Worm (Caenorhabditis elegans): ENCODE results near the gene aqp-10.

The aqp-10 gene

DNA sequence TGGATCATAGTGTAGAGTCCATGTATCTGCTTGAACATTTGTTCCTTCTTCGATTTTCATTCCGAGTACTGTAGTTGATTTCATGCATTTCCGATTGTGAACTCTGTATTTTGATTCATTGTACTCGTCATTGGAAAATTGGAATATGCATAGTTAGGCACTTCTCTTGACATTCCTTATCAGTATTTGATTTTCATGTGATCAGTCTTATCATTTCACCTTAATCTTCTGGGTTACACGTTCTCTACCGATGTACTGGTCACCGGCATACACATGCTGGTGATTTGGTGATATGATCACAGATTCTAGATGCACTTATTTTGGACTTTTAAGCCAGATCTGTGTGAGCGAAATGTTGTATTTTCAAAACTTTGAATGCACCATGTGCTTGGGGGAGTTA, 21.5 kb upstream of the aqp-10 start (continued):
- TF ChIP-seq xbp-1 (tag; optimal IDR thresholded peaks at IDR 0.05) (no peak), ztf-4 (tag; optimal IDR thresholded peaks at IDR 0.05) (no peak), nhr-20 (tag; optimal IDR thresholded peaks at IDR 0.05) (peak; percentile 62), nhr-76 (tag; optimal IDR thresholded peaks at IDR 0.05) (no peak), nhr-85 (tag) (no peak), unc-30 (tag; optimal IDR thresholded peaks at IDR 0.05) (no peak), elt-2 (tag; optimal IDR thresholded peaks at IDR 0.05) (peak; percentile 95), aly-2 (tag; optimal IDR thresholded peaks at IDR 0.05) (no peak), unc-130 (tag; optimal IDR thresholded peaks at IDR 0.05) (no peak), mep-1 (tag; optimal IDR thresholded peaks at IDR 0.05) (no peak), snu-23 (GFP tag; optimal IDR thresholded peaks at IDR 0.05) (no peak), lin-35 (GFP tag; optimal IDR thresholded peaks at IDR 0.05) (peak in 1 of 2 experiments; percentile 45), blmp-1 (tag; optimal IDR thresholded peaks at IDR 0.05) (no peak), skn-1 (tag; optimal IDR thresholded peaks at IDR 0.05) (no peak), unc-62 (GFP tag; optimal IDR thresholded peaks at IDR 0.05) (no peak), nhr-71 (tag; optimal IDR thresholded peaks at IDR 0.05) (peak; percentile 40), grh-1 (GFP tag; IDR thresholded peaks at IDR 0.05) (no peak), snpc-4 (tag; optimal IDR thresholded peaks at IDR 0.05) (no peak), elt-3 (tag; optimal IDR thresholded peaks at IDR 0.05) (no peak), zip-4 (GFP tag; optimal IDR thresholded peaks at IDR 0.05) (no peak), dsc-1 (tag; optimal IDR thresholded peaks at IDR 0.05) (no peak), aha-1 (tag; optimal IDR thresholded peaks at IDR 0.05) (no peak), ceh-90 (tag; optimal IDR thresholded peaks at IDR 0.05) (no peak), isw-1 (GFP tag; IDR thresholded peaks at IDR 0.05) (no peak)

DNA sequence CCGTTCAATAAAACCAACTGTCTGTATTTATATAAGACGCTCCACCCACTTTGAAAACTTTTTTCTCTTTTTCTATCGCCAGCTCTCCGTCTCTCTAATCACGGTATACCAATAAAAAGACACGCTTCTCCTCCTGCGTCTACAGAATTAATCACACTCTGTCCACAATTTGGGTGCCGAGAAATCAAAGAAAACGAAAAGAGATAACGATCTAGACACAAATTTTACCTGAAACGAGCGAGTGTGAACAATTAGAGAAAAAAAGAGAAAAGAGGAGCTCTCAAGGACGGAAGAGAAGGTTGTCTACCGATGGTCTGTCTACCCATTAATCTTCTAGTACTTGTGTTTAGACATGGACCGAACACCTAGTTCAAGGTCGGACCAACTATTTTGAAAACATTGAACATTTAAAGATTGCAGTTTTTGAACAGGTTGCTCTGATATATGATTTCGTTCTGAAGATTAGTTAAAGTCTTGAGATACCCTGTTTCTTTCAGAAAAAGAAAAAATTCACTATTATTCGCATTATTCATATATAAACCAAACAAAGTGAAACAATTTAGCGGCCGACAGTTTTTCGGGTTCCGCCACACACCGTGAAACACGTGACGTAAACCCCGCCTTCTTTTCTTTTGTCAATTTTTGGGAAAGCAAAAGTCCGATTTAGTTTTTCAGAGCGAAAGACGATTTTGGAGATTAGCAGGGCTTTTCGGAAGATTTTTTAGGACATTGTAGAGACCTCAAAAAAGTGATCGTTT, 17.9 kb upstream of the aqp-10 start, which contains the start of gene cyp-13A2:
Gene cyp-13A2 (minus strand): TSS at position 235 of the 758 bp plus-strand sequence.
- no peak for TF ChIP-seq ceh-8 (GFP tag; optimal IDR thresholded peaks at IDR 0.05)
- 0 out of 2 replicates have a peak, but pooled peaks have one; percentile 45 for TF ChIP-seq grh-1 (GFP tag; IDR thresholded peaks at IDR 0.05)
- TF ChIP-seq C34B4.2 (tag; optimal IDR thresholded peaks at IDR 0.05), result no peak
- peak; percentile 82 for TF ChIP-seq nhr-71 (tag; optimal IDR thresholded peaks at IDR 0.05)
- TF ChIP-seq nhr-19 (GFP tag; conservative IDR thresholded peaks at IDR 0.05), result peak; percentile 50
- TF ChIP-seq lin-14 (GFP tag; optimal IDR thresholded peaks at IDR 0.05), result peak; percentile 94
- TF ChIP-seq tlp-1 (tag; optimal IDR thresholded peaks at IDR 0.05), result peak; percentile 61
- peak; percentile 33 for TF ChIP-seq nhr-11 (tag; optimal IDR thresholded peaks at IDR 0.05)
- no peak for TF ChIP-seq unc-86 (tag; optimal IDR thresholded peaks at IDR 0.05)
- peak; percentile 32 to 52 for TF ChIP-seq efl-1 (optimal IDR thresholded peaks at IDR 0.05)
- peak in 1 of 2 experiments; percentile 90 for TF ChIP-seq efl-1 (GFP tag; optimal IDR thresholded peaks at IDR 0.05 in 1 of 2)
- TF ChIP-seq mdl-1 (tag; optimal IDR thresholded peaks at IDR 0.05), result peak in 1 of 2 experiments; percentile 48
- TF ChIP-seq ces-1 (GFP tag; optimal IDR thresholded peaks at IDR 0.05), result no peak
- TF ChIP-seq C16A3.4 (tag; optimal IDR thresholded peaks at IDR 0.05), result peak; percentile 8
- peak in 2 of 6 experiments; percentile 32 to 72 for TF ChIP-seq elt-3 (tag; optimal IDR thresholded peaks at IDR 0.05)
- no peak for TF ChIP-seq lir-3 (tag; optimal IDR thresholded peaks at IDR 0.05; ENCODE audit: poor library complexity)
- peak in 2 of 3 experiments; percentile 16 to 32 for TF ChIP-seq dpl-1 (GFP tag; optimal IDR thresholded peaks at IDR 0.05)
- TF ChIP-seq snu-23 (GFP tag; optimal IDR thresholded peaks at IDR 0.05), result peak; percentile 65
- peak; percentile 36 for TF ChIP-seq fos-1 (tag; optimal IDR thresholded peaks at IDR 0.05)
- TF ChIP-seq ceh-63 (GFP tag; optimal IDR thresholded peaks at IDR 0.05), result no peak
- TF ChIP-seq fkh-10 (GFP tag; optimal IDR thresholded peaks at IDR 0.05), result no peak
- TF ChIP-seq vab-15 (tag; optimal IDR thresholded peaks at IDR 0.05), result no peak
- no peak for TF ChIP-seq ceh-90 (tag; optimal IDR thresholded peaks at IDR 0.05)
- peak; percentile 76 for TF ChIP-seq blmp-1 (tag; optimal IDR thresholded peaks at IDR 0.05)
- TF ChIP-seq mep-1 (tag; optimal IDR thresholded peaks at IDR 0.05), result peak; percentile 45
- peak; percentile 75 for TF ChIP-seq rnt-1 (tag; optimal IDR thresholded peaks at IDR 0.05)
- no peak for TF ChIP-seq hlh-17 (GFP tag; optimal IDR thresholded peaks at IDR 0.05; ENCODE audit: borderline replicate concordance)
- peak; percentile 88 for TF ChIP-seq nhr-20 (tag; optimal IDR thresholded peaks at IDR 0.05)
- peak; percentile 27 to 59 for TF ChIP-seq egl-27 (tag; optimal IDR thresholded peaks at IDR 0.05)
- TF ChIP-seq efl-3 (GFP tag; optimal IDR thresholded peaks at IDR 0.05), result no peak
- peak; percentile 72 for TF ChIP-seq elt-2 (tag; optimal IDR thresholded peaks at IDR 0.05)
- peak; percentile 66 for TF ChIP-seq nhr-90 (tag; optimal IDR thresholded peaks at IDR 0.05; ENCODE audit: poor library complexity)
- peak; percentile 10 to 29 for TF ChIP-seq lin-35 (GFP tag; optimal IDR thresholded peaks at IDR 0.05)
- peak; percentile 33 for TF ChIP-seq nhr-47 (tag; optimal IDR thresholded peaks at IDR 0.05)
- TF ChIP-seq irx-1 (tag; optimal IDR thresholded peaks at IDR 0.05), result peak; percentile 23
- peak; percentile 99 for TF ChIP-seq nhr-85 (tag)

Data from whole organism, L1 larva.